Worm (Caenorhabditis elegans) whole organism, L2 larva: ENCODE results near the gene F25B3.2.

Experiments used
- C34F6.9 ChIP-seq: fragments of 150-350 bp; optimal IDR thresholded peaks from 2 replicates; lab custom pipeline; 2014; ENCODE audit warnings: missing biosample characterization, missing genetic modification characterization
- F13H6.1 ChIP-seq: sonication (generic microtip); optimal IDR thresholded peaks from 2 replicates; lab custom pipeline; 2016; ENCODE audit warnings: missing genetic modification characterization, missing compliant biosample characterization
- R02D3.7 ChIP-seq: fragments of 150-350 bp; optimal IDR thresholded peaks from 2 replicates; lab custom pipeline; 2014; ENCODE audit warnings: missing biosample characterization, missing genetic modification characterization
- Y55F3AM.14 ChIP-seq: fragments of 200-800 bp; sonication (Bioruptor generic); optimal IDR thresholded peaks from 2 replicates; lab custom pipeline; 2018; ENCODE audit warnings: mild to moderate bottlenecking, missing genetic modification characterization, missing compliant biosample characterization
- ZK546.5 ChIP-seq: sonication (generic microtip); optimal IDR thresholded peaks from 2 replicates; lab custom pipeline; 2017; ENCODE audit warnings: missing biosample characterization, missing genetic modification characterization
- alr-1 ChIP-seq: fragments of 150-350 bp; optimal IDR thresholded peaks from 2 replicates; lab custom pipeline; 2014; ENCODE audit warnings: missing biosample characterization, missing genetic modification characterization
- ama-1 ChIP-seq: fragments of 150-350 bp; optimal IDR thresholded peaks from 2 replicates; lab custom pipeline; 2018; ENCODE audit warnings: inconsistent platforms
- blmp-1 ChIP-seq: sonication (generic microtip); optimal IDR thresholded peaks from 2 replicates; lab custom pipeline; 2017; ENCODE audit warnings: missing genetic modification characterization, mild to moderate bottlenecking, missing compliant biosample characterization, antibody characterized with exemption, moderate library complexity; ENCODE audit not compliant: insufficient read depth
- ceh-16 ChIP-seq: fragments of 150-350 bp; optimal IDR thresholded peaks from 2 replicates; lab custom pipeline; 2014; ENCODE audit warnings: missing biosample characterization, missing genetic modification characterization
- ceh-82 ChIP-seq: fragments of 150-350 bp; optimal IDR thresholded peaks from 2 replicates; lab custom pipeline; 2014; ENCODE audit warnings: missing biosample characterization, missing genetic modification characterization
- crh-2 ChIP-seq: sonication (generic microtip); optimal IDR thresholded peaks from 2 replicates; lab custom pipeline; 2017; ENCODE audit warnings: missing biosample characterization, missing genetic modification characterization
- dmd-4 ChIP-seq: sonication (generic microtip); optimal IDR thresholded peaks from 2 replicates; lab custom pipeline; 2017; ENCODE audit warnings: missing biosample characterization, missing genetic modification characterization
- egl-27 ChIP-seq: sonication (generic microtip); optimal IDR thresholded peaks from 3 replicates; lab custom pipeline; 2017; ENCODE audit warnings: missing biosample characterization, missing genetic modification reagents, missing genetic modification characterization
- elt-1 ChIP-seq: fragments of 150-350 bp; optimal IDR thresholded peaks from 2 replicates; lab custom pipeline; 2014; ENCODE audit warnings: missing biosample characterization, missing genetic modification characterization
- elt-3 ChIP-seq: sonication (generic microtip); optimal IDR thresholded peaks from 2 replicates; lab custom pipeline; 2017; ENCODE audit warnings: missing biosample characterization, missing genetic modification characterization
- fos-1 ChIP-seq: fragments of 150-350 bp; optimal IDR thresholded peaks from 2 replicates; lab custom pipeline; 2014; ENCODE audit warnings: missing biosample characterization, missing genetic modification characterization
- gmeb-1 ChIP-seq: fragments of 150-350 bp; optimal IDR thresholded peaks from 2 replicates; lab custom pipeline; 2014; ENCODE audit warnings: missing biosample characterization, missing genetic modification characterization
- lin-11 ChIP-seq: fragments of 150-350 bp; sonication (generic microtip); optimal IDR thresholded peaks from 2 replicates; lab custom pipeline; 2014; ENCODE audit warnings: missing biosample characterization, missing genetic modification characterization, inconsistent platforms, mixed read lengths
- lin-13 ChIP-seq: fragments of 150-350 bp; optimal IDR thresholded peaks from 2 replicates; lab custom pipeline; 2014; ENCODE audit warnings: missing biosample characterization, missing genetic modification reagents, missing genetic modification characterization
- lin-39 ChIP-seq: fragments of 150-350 bp; optimal IDR thresholded peaks from 2 replicates; lab custom pipeline; 2014; ENCODE audit warnings: missing biosample characterization, missing genetic modification reagents, missing genetic modification characterization
- lsy-2 ChIP-seq, 2 experiments: fragments of 150-350 bp in 1 of 2; sonication (generic microtip) in 1 of 2; optimal IDR thresholded peaks; 2 replicates each; lab custom pipeline; 2014 to 2017; ENCODE audit warnings: missing biosample characterization in 2 of 2, missing genetic modification characterization in 2 of 2
- mab-5 ChIP-seq: fragments of 150-350 bp; optimal IDR thresholded peaks from 2 replicates; lab custom pipeline; 2014; ENCODE audit warnings: missing biosample characterization, missing genetic modification characterization
- mbf-1 ChIP-seq: sonication (generic microtip); optimal IDR thresholded peaks from 2 replicates; lab custom pipeline; 2017; ENCODE audit warnings: missing biosample characterization, missing genetic modification characterization
- mdl-1 ChIP-seq, 2 experiments: fragments of 150-350 bp in 1 of 2; sonication (generic microtip) in 1 of 2; optimal IDR thresholded peaks; 2 replicates each; lab custom pipeline; 2017; ENCODE audit warnings: missing biosample characterization in 2 of 2, missing genetic modification characterization in 2 of 2
- nhr-10 ChIP-seq: sonication (generic microtip); optimal IDR thresholded peaks from 2 replicates; lab custom pipeline; 2017; ENCODE audit warnings: missing biosample characterization, missing genetic modification characterization
- nhr-11 ChIP-seq: fragments of 150-350 bp; optimal IDR thresholded peaks from 2 replicates; lab custom pipeline; 2014; ENCODE audit warnings: missing biosample characterization, missing genetic modification characterization
- nhr-12 ChIP-seq: fragments of 150-350 bp; optimal IDR thresholded peaks from 2 replicates; lab custom pipeline; 2014; ENCODE audit warnings: missing biosample characterization, missing genetic modification characterization
- nhr-129 ChIP-seq: fragments of 150-350 bp; optimal IDR thresholded peaks from 2 replicates; lab custom pipeline; 2014; ENCODE audit warnings: missing biosample characterization, missing genetic modification characterization
- nhr-21 ChIP-seq: fragments of 150-350 bp; optimal IDR thresholded peaks from 2 replicates; lab custom pipeline; 2014; ENCODE audit warnings: missing biosample characterization, missing genetic modification characterization
- nhr-23 ChIP-seq: fragments of 150-350 bp; optimal IDR thresholded peaks from 2 replicates; lab custom pipeline; 2014; ENCODE audit warnings: missing biosample characterization, missing genetic modification reagents, missing genetic modification characterization
- nhr-237 ChIP-seq: fragments of 150-350 bp; optimal IDR thresholded peaks from 2 replicates; lab custom pipeline; 2014; ENCODE audit warnings: missing biosample characterization, missing genetic modification characterization
- nhr-25 ChIP-seq: fragments of 150-350 bp; sonication (generic microtip); optimal IDR thresholded peaks from 3 replicates; lab custom pipeline; 2014; ENCODE audit warnings: missing biosample characterization, missing genetic modification characterization
- nhr-6 ChIP-seq: fragments of 150-350 bp; optimal IDR thresholded peaks from 2 replicates; lab custom pipeline; 2014; ENCODE audit warnings: missing biosample characterization, missing genetic modification characterization
- nhr-77 ChIP-seq: fragments of 150-350 bp; optimal IDR thresholded peaks from 2 replicates; lab custom pipeline; 2014; ENCODE audit warnings: missing biosample characterization, missing genetic modification characterization
- peb-1 ChIP-seq: fragments of 150-350 bp; optimal IDR thresholded peaks from 2 replicates; lab custom pipeline; 2014; ENCODE audit warnings: missing biosample characterization, missing genetic modification characterization
- sem-4 ChIP-seq: fragments of 150-350 bp; optimal IDR thresholded peaks from 2 replicates; lab custom pipeline; 2014; ENCODE audit warnings: missing biosample characterization, missing genetic modification reagents, missing genetic modification characterization
- skn-1 ChIP-seq: sonication (generic microtip); optimal IDR thresholded peaks from 2 replicates; lab custom pipeline; 2017; ENCODE audit warnings: missing biosample characterization, missing genetic modification characterization
- sma-3 ChIP-seq: sonication (generic microtip); optimal IDR thresholded peaks from 2 replicates; lab custom pipeline; 2016; ENCODE audit warnings: missing genetic modification reagents, missing genetic modification characterization, missing compliant biosample characterization
- sma-9 ChIP-seq, 2 experiments: fragments of 150-350 bp in 1 of 2; sonication (generic microtip) in 1 of 2; optimal IDR thresholded peaks; 2 replicates each; lab custom pipeline; 2014 to 2016; ENCODE audit warnings: missing genetic modification characterization in 2 of 2, mild to moderate bottlenecking in 1 of 2, missing biosample characterization in 1 of 2, missing compliant biosample characterization in 1 of 2, missing genetic modification reagents in 1 of 2, moderate library complexity in 1 of 2
- snpc-4 ChIP-seq: fragments of 150-350 bp; optimal IDR thresholded peaks from 2 replicates; lab custom pipeline; 2014; ENCODE audit warnings: missing biosample characterization, missing genetic modification characterization
- unc-39 ChIP-seq: fragments of 150-350 bp; optimal IDR thresholded peaks from 2 replicates; lab custom pipeline; 2014; ENCODE audit warnings: missing biosample characterization, missing genetic modification characterization
- unc-55 ChIP-seq: fragments of 150-350 bp; sonication (generic microtip); optimal IDR thresholded peaks from 3 replicates; lab custom pipeline; 2014; ENCODE audit warnings: missing biosample characterization, missing genetic modification reagents, missing genetic modification characterization
- unc-62 ChIP-seq: fragments of 150-350 bp; optimal IDR thresholded peaks from 2 replicates; lab custom pipeline; 2014; ENCODE audit warnings: missing biosample characterization, missing genetic modification reagents, missing genetic modification characterization
- zag-1 ChIP-seq: fragments of 150-350 bp; optimal IDR thresholded peaks from 2 replicates; lab custom pipeline; 2014; ENCODE audit warnings: missing biosample characterization, missing genetic modification characterization
- ztf-1 ChIP-seq: fragments of 200-800 bp; sonication (Bioruptor generic); conservative IDR thresholded peaks from 2 replicates; pipeline ENCODE4 v1.3.6; 2022; ENCODE audit warnings: missing genetic modification characterization, missing compliant biosample characterization
- ztf-11 ChIP-seq: sonication (generic microtip); optimal IDR thresholded peaks from 2 replicates; lab custom pipeline; 2017; ENCODE audit warnings: missing biosample characterization, missing genetic modification characterization
- ztf-4 ChIP-seq: fragments of 150-350 bp; optimal IDR thresholded peaks from 2 replicates; lab custom pipeline; 2014; ENCODE audit warnings: missing biosample characterization, missing genetic modification characterization

The F25B3.2 gene

ce11 chrV:9539638-9540037 lies 37.5 kb upstream of the F25B3.2 start, which contains the start of gene C50F4.12:
C50F4.12 (minus strand) TSS chrV:9539738.
- TF ChIP-seq mbf-1 (tag; lab: Kevin White, UChicago) (no peak), R02D3.7 (tag; lab: Kevin White, UChicago) (no peak), unc-62 (no peak), lin-13 (no peak), nhr-237 (tag; lab: Kevin White, UChicago) (no peak), sma-9 (GFP tag; optimal IDR thresholded peaks at IDR 0.05; lab: Kevin White, UChicago) (no peak), sma-9 (tag; optimal IDR thresholded peaks at IDR 0.05; lab: Kevin White, UChicago) (no peak), elt-1 (tag; lab: Kevin White, UChicago) (no peak)
- TF ChIP-seq, all 48 proteins: peak for 0

DNA sequence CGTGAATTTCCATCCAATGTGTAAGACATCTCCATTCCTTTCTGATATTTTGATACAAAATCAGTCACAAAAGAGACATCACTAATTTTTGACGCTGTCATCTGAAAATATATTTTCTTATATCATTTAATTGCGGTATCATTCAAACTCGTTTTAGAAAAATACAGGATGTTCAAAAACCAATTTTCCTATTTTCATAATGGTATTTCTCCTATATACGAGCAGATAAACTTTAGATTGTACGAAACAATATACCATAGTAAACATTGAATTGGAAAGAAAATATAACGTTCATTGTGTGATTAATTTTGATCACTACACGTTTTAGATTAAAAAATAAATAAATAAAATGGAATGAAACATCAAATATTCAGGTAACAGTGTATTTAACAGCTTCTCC lies 35.6 kb upstream of the F25B3.2 start, which contains the start of gene C50F4.16:
TSS of gene C50F4.16 (minus strand) at position 101 of the 400 bp plus-strand sequence.
- TF ChIP-seq nhr-10 (tag; lab: Kevin White, UChicago), result no peak
- TF ChIP-seq fos-1 (tag; lab: Kevin White, UChicago), result no peak
- no peak for TF ChIP-seq elt-1 (tag; lab: Kevin White, UChicago)
- TF ChIP-seq nhr-25 (tag; lab: Kevin White, UChicago), result no peak
- TF ChIP-seq ceh-82, result no peak
- TF ChIP-seq egl-27 (tag; lab: Kevin White, UChicago), result no peak
- TF ChIP-seq nhr-11 (tag; lab: Kevin White, UChicago), result no peak
- no peak for TF ChIP-seq nhr-21
- TF ChIP-seq ztf-4, result no peak
- TF ChIP-seq nhr-77 (tag; lab: Kevin White, UChicago), result no peak
- TF ChIP-seq ztf-1, result no peak
- TF ChIP-seq sma-3 (GFP tag; lab: Kevin White, UChicago), result no peak
- TF ChIP-seq elt-3 (tag; lab: Kevin White, UChicago), result no peak
- no peak for TF ChIP-seq C34F6.9 (tag; lab: Kevin White, UChicago)
- no peak for TF ChIP-seq ztf-11 (tag; lab: Kevin White, UChicago)
- TF ChIP-seq nhr-23 (tag; lab: Kevin White, UChicago), result no peak

DNA sequence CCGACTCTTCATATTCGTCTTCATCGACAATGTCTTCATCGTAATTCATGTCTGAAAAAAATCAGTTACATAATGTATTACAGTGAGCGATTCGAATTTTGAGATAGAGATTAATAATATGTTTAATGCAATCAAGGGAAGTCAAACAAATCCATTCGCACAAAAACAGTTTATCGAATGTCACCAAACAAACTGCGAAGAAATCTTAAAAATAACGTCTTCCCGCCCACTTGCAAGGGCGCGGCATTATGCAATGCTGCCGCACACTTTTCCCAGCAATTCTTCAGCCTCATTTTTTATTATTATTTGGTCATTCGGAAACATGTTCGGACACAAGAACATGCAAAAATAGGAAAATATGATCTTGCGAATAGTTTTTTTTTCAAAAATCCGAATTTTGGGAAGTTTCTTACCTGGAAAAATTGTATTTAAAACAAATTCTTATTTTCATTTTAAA lies 32.9 kb upstream of the F25B3.2 start, which contains the start of gene mdf-1:
TSS of gene mdf-1 (minus strand) at position 51 of the 457 bp plus-strand sequence.
- TF ChIP-seq fos-1 (tag; lab: Kevin White, UChicago), result peak; percentile 44
- peak; percentile 83 for TF ChIP-seq nhr-129
- TF ChIP-seq lin-13, result peak; percentile 87
- no peak for TF ChIP-seq egl-27 (tag; lab: Kevin White, UChicago)
- TF ChIP-seq lin-11, result peak; percentile 54
- no peak for TF ChIP-seq nhr-23 (tag; lab: Kevin White, UChicago)
- TF ChIP-seq mab-5 (tag; lab: Kevin White, UChicago), result peak; percentile 35
- TF ChIP-seq crh-2 (tag; lab: Kevin White, UChicago), result peak; percentile 84
- peak; percentile 37 for TF ChIP-seq snpc-4 (tag; lab: Kevin White, UChicago)
- TF ChIP-seq unc-55 (GFP tag; lab: Kevin White, UChicago), result peak; percentile 83
- TF ChIP-seq R02D3.7 (tag; lab: Kevin White, UChicago), result no peak
- TF ChIP-seq unc-39, result no peak
- TF ChIP-seq mbf-1 (tag; lab: Kevin White, UChicago), result no peak
- TF ChIP-seq nhr-21, result peak; percentile 73
- TF ChIP-seq zag-1, result no peak
- TF ChIP-seq ztf-1, result no peak
- TF ChIP-seq nhr-11 (tag; lab: Kevin White, UChicago), result no peak
- TF ChIP-seq sem-4 (tag; lab: Kevin White, UChicago), result peak; percentile 70
- no peak for TF ChIP-seq nhr-77 (tag; lab: Kevin White, UChicago)
- TF ChIP-seq ZK546.5 (tag; lab: Kevin White, UChicago), result no peak
- TF ChIP-seq skn-1 (tag; lab: Kevin White, UChicago), result no peak
- TF ChIP-seq Y55F3AM.14, result peak; percentile 28
- no peak for TF ChIP-seq nhr-12 (tag; lab: Kevin White, UChicago)
- peak; percentile 83 for TF ChIP-seq gmeb-1 (tag; lab: Kevin White, UChicago)
- TF ChIP-seq sma-3 (GFP tag; lab: Kevin White, UChicago), result peak; percentile 71
- peak; percentile 60 for TF ChIP-seq sma-9 (GFP tag; optimal IDR thresholded peaks at IDR 0.05; lab: Kevin White, UChicago)
- TF ChIP-seq sma-9 (tag; optimal IDR thresholded peaks at IDR 0.05; lab: Kevin White, UChicago), result no peak
- peak; percentile 39 for TF ChIP-seq ztf-4
- TF ChIP-seq ama-1 (lab: Kevin White, UChicago), result peak; percentile 47
- peak in 1 of 2 experiments; percentile 79 for TF ChIP-seq lsy-2 (tag; optimal IDR thresholded peaks at IDR 0.05; lab: Kevin White, UChicago)
- peak; percentile 59 for TF ChIP-seq F13H6.1 (tag; lab: Kevin White, UChicago)
- TF ChIP-seq ceh-82, result no peak
- no peak for TF ChIP-seq unc-62
- no peak for TF ChIP-seq lin-39 (tag; lab: Kevin White, UChicago)
- TF ChIP-seq ceh-16 (tag; lab: Kevin White, UChicago), result peak; percentile 11
- no peak for TF ChIP-seq alr-1 (tag; lab: Kevin White, UChicago)
- peak; percentile 53 for TF ChIP-seq nhr-25 (tag; lab: Kevin White, UChicago)
- TF ChIP-seq dmd-4 (tag; lab: Kevin White, UChicago), result no peak
- TF ChIP-seq nhr-237 (tag; lab: Kevin White, UChicago), result no peak
- no peak for TF ChIP-seq nhr-6
- TF ChIP-seq ztf-11 (tag; lab: Kevin White, UChicago), result no peak
- TF ChIP-seq blmp-1 (tag; lab: Kevin White, UChicago), result peak; percentile 38
- TF ChIP-seq mdl-1 (tag; optimal IDR thresholded peaks at IDR 0.05; lab: Kevin White, UChicago), result no peak
- no peak for TF ChIP-seq peb-1 (tag; lab: Kevin White, UChicago)
- no peak for TF ChIP-seq elt-1 (tag; lab: Kevin White, UChicago)
